ENCODE assay signal across 1 fruit fly cellular context in the genomic region with DNA sequence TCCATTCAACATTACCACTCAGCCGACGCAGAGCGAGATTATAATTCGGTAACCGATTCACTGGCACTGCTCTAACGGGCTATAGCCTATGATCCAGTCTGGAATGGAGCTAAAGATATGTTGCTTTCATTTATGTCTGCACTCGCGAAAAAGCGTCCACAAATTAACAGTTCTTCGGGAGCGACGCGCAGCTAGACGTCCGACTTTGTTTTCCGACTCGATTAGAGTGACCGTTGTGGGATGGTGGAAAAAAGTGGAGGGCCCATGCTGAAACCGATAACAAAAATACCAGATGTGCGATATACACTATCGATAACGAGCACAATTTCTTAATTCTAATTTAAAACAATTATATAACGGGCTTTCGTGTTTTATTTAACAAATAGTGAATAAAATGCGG.
A peak's percentile ranks its signal among the peaks of the same experiment; 100 is the strongest.
TF ChIP-seq lines count a peak whose summit lies in the region.

A gene (minus strand): TSS at position 232 of the 400 bp plus-strand sequence.

TF ChIP-seq in whole organism, embryonic, 481 proteins besides CTCF, POLR2A, EP300 and RAD21 (continued from another document):
- TF ChIP-seq slp2 (GFP tag; optimal IDR thresholded peaks at IDR 0.05; lab: Kevin White, UChicago) = peak; percentile 28
- no peak for TF ChIP-seq Ets65A (GFP tag; lab: Kevin White, UChicago)
- no peak for TF ChIP-seq seq (GFP tag; IDR thresholded peaks at IDR 0.05; lab: Robert Waterston, UW)
- no peak for TF ChIP-seq ken (GFP tag; IDR thresholded peaks at IDR 0.05; lab: Robert Waterston, UW)
- TF ChIP-seq CG14667 (GFP tag; IDR thresholded peaks at IDR 0.05; lab: Robert Waterston, UW) = no peak
- peak; percentile 53 for TF ChIP-seq CG15514 (GFP tag; optimal IDR thresholded peaks at IDR 0.05; lab: Kevin White, UChicago)
- peak; percentile 16 for TF ChIP-seq CG15073 (GFP tag; optimal IDR thresholded peaks at IDR 0.05; lab: Kevin White, UChicago)
- TF ChIP-seq nom (GFP tag; optimal IDR thresholded peaks at IDR 0.05; lab: Kevin White, UChicago) = peak; percentile 24
- no peak for TF ChIP-seq Asciz (GFP tag; optimal IDR thresholded peaks at IDR 0.05; lab: Kevin White, UChicago)
- TF ChIP-seq CG12071 (GFP tag; optimal IDR thresholded peaks at IDR 0.05; lab: Kevin White, UChicago) = no peak
- no peak for TF ChIP-seq ase (GFP tag; IDR thresholded peaks at IDR 0.05; lab: Robert Waterston, UW)
- TF ChIP-seq sc (optimal IDR thresholded peaks at IDR 0.05; lab: Kevin White, UChicago) = no peak
- no peak for TF ChIP-seq sc (GFP tag; optimal IDR thresholded peaks at IDR 0.05; lab: Kevin White, UChicago)
- peak; percentile 61 for TF ChIP-seq gro (GFP tag; optimal IDR thresholded peaks at IDR 0.05; lab: Kevin White, UChicago)
- peak; percentile 57; the same call in 1 of the 2 replicates for TF ChIP-seq nerfin-2 (GFP tag; IDR thresholded peaks at IDR 0.05; lab: Robert Waterston, UW; ENCODE audit: partially characterized antibody)
- TF ChIP-seq C15 (GFP tag; IDR thresholded peaks at IDR 0.05; lab: Robert Waterston, UW) = no peak
- peak; percentile 60 for TF ChIP-seq inv (GFP tag; IDR thresholded peaks at IDR 0.05; lab: Robert Waterston, UW; ENCODE audit: partially characterized antibody)
- TF ChIP-seq ci (GFP tag; IDR thresholded peaks at IDR 0.05; lab: Robert Waterston, UW) = peak; percentile 74; the same call in 2 of the 3 replicates
- TF ChIP-seq CG17802 (tag; optimal IDR thresholded peaks at IDR 0.05; lab: Kevin White, UChicago) = no peak
- TF ChIP-seq chm (GFP tag; IDR thresholded peaks at IDR 0.05; lab: Robert Waterston, UW) = peak; percentile 89
- TF ChIP-seq CG2678 (tag; optimal IDR thresholded peaks at IDR 0.05; lab: Kevin White, UChicago) = no peak
- TF ChIP-seq CG18619 (GFP tag; optimal IDR thresholded peaks at IDR 0.05; lab: Kevin White, UChicago) = no peak
- peak; percentile 63; the same call in 2 of the 3 replicates for TF ChIP-seq mld (GFP tag; IDR thresholded peaks at IDR 0.05; lab: Robert Waterston, UW; ENCODE audit: partially characterized antibody)
- no peak for TF ChIP-seq NC2β (GFP tag; optimal IDR thresholded peaks at IDR 0.05; lab: Kevin White, UChicago)
- peak; percentile 42; the same call in 1 of the 2 replicates for TF ChIP-seq CG9932 (GFP tag; IDR thresholded peaks at IDR 0.05; lab: Robert Waterston, UW)
- no peak; the same call in 1 of the 2 replicates for TF ChIP-seq onecut (GFP tag; IDR thresholded peaks at IDR 0.05; lab: Robert Waterston, UW)
- TF ChIP-seq sr (GFP tag; IDR thresholded peaks at IDR 0.05; lab: Robert Waterston, UW) = 0 out of 3 replicates have a peak, but pooled peaks have one; percentile 18
- TF ChIP-seq CG11695 (GFP tag; IDR thresholded peaks at IDR 0.05; lab: Robert Waterston, UW) = 0 out of 3 replicates have a peak, but pooled peaks have one; percentile 44
- no peak for TF ChIP-seq D (optimal IDR thresholded peaks at IDR 0.05; lab: Kevin White, UChicago)
- no peak for TF ChIP-seq D (GFP tag; optimal IDR thresholded peaks at IDR 0.05; lab: Kevin White, UChicago)
- no peak for TF ChIP-seq CG1529 (GFP tag; optimal IDR thresholded peaks at IDR 0.05; lab: Kevin White, UChicago)
- TF ChIP-seq CG16779 (GFP tag; IDR thresholded peaks at IDR 0.05; lab: Robert Waterston, UW) = no peak
- TF ChIP-seq CG6254 (GFP tag; optimal IDR thresholded peaks at IDR 0.05; lab: Kevin White, UChicago) = no peak
- peak; percentile 47 for TF ChIP-seq caup (GFP tag; optimal IDR thresholded peaks at IDR 0.05; lab: Kevin White, UChicago; ENCODE audit: severe bottlenecking)
- no peak for TF ChIP-seq crp (GFP tag; optimal IDR thresholded peaks at IDR 0.05; lab: Kevin White, UChicago)
- no peak for TF ChIP-seq dmrt11E (tag; optimal IDR thresholded peaks at IDR 0.05; lab: Kevin White, UChicago)
- TF ChIP-seq Blimp-1 (GFP tag; optimal IDR thresholded peaks at IDR 0.05; lab: Kevin White, UChicago) = no peak
- no peak for TF ChIP-seq CG8290 (GFP tag; optimal IDR thresholded peaks at IDR 0.05; lab: Kevin White, UChicago)
- peak in 1 of 2 experiments; percentile 71 for TF ChIP-seq CG8290 (tag; optimal IDR thresholded peaks at IDR 0.05; lab: Kevin White, UChicago)
- peak; percentile 30 for TF ChIP-seq CG17385 (GFP tag; optimal IDR thresholded peaks at IDR 0.05; lab: Kevin White, UChicago)
- peak; percentile 25 for TF ChIP-seq CG11504 (tag; optimal IDR thresholded peaks at IDR 0.05; lab: Kevin White, UChicago)
- TF ChIP-seq CG7928 (GFP tag; optimal IDR thresholded peaks at IDR 0.05; lab: Kevin White, UChicago) = no peak
- peak; percentile 81 for TF ChIP-seq BEAF-32 (GFP tag; optimal IDR thresholded peaks at IDR 0.05; lab: Kevin White, UChicago)
- no peak for TF ChIP-seq slou (GFP tag; optimal IDR thresholded peaks at IDR 0.05; lab: Kevin White, UChicago)
- TF ChIP-seq gcm2 (GFP tag; optimal IDR thresholded peaks at IDR 0.05; lab: Kevin White, UChicago) = no peak
- TF ChIP-seq fd64A (GFP tag; optimal IDR thresholded peaks at IDR 0.05; lab: Kevin White, UChicago) = no peak
- peak in 1 of 3 experiments; percentile 2 for TF ChIP-seq Stat92E (GFP tag; optimal IDR thresholded peaks at IDR 0.05; lab: Kevin White, UChicago)
- TF ChIP-seq hb (GFP tag; IDR thresholded peaks at IDR 0.05; lab: Robert Waterston, UW; ENCODE audit: partially characterized antibody) = peak; percentile 61; the same call in 1 of the 3 replicates
- TF ChIP-seq ato (GFP tag; IDR thresholded peaks at IDR 0.05; lab: Robert Waterston, UW; ENCODE audit: partially characterized antibody) = peak; percentile 60; the same call in 1 of the 2 replicates
- TF ChIP-seq CG7987 (GFP tag; optimal IDR thresholded peaks at IDR 0.05; lab: Kevin White, UChicago) = peak; percentile 45
- TF ChIP-seq CG15269 (tag; optimal IDR thresholded peaks at IDR 0.05; lab: Kevin White, UChicago) = peak; percentile 24
- peak in 1 of 2 experiments; percentile 49 for TF ChIP-seq eve (GFP tag; optimal IDR thresholded peaks at IDR 0.05; lab: Kevin White, UChicago)
- TF ChIP-seq CG6175 (GFP tag; IDR thresholded peaks at IDR 0.05; lab: Robert Waterston, UW) = no peak
- TF ChIP-seq hkb (optimal IDR thresholded peaks at IDR 0.05; lab: Kevin White, UChicago) = no peak
- TF ChIP-seq hkb (GFP tag; IDR thresholded peaks at IDR 0.05; lab: Robert Waterston, UW) = peak; percentile 29; the same call in 1 of the 2 replicates
- no peak for TF ChIP-seq da (GFP tag; optimal IDR thresholded peaks at IDR 0.05; lab: Kevin White, UChicago)
- TF ChIP-seq MBD-R2 (GFP tag; IDR thresholded peaks at IDR 0.05; lab: Robert Waterston, UW) = peak; percentile 21
- TF ChIP-seq cas (GFP tag; IDR thresholded peaks at IDR 0.05; lab: Robert Waterston, UW) = no peak
- no peak for TF ChIP-seq Hr39 (optimal IDR thresholded peaks at IDR 0.05; lab: Kevin White, UChicago)
- peak; percentile 3 for TF ChIP-seq Dp (GFP tag; optimal IDR thresholded peaks at IDR 0.05; lab: Kevin White, UChicago)
- no peak for TF ChIP-seq tin (GFP tag; optimal IDR thresholded peaks at IDR 0.05; lab: Kevin White, UChicago)
- peak; percentile 62; the same call in 1 of the 2 replicates for TF ChIP-seq CG42726 (GFP tag; IDR thresholded peaks at IDR 0.05; lab: Robert Waterston, UW; ENCODE audit: partially characterized antibody)
- TF ChIP-seq CG17359 (tag; optimal IDR thresholded peaks at IDR 0.05; lab: Kevin White, UChicago) = no peak
- TF ChIP-seq CG8765 (GFP tag; IDR thresholded peaks at IDR 0.05; lab: Robert Waterston, UW) = peak; percentile 27; the same call in 1 of the 2 replicates
- peak; percentile 47; the same call in 1 of the 3 replicates for TF ChIP-seq CG7963 (GFP tag; IDR thresholded peaks at IDR 0.05; lab: Robert Waterston, UW; ENCODE audit: partially characterized antibody)
- peak; percentile 9 for TF ChIP-seq PHDP (tag; optimal IDR thresholded peaks at IDR 0.05; lab: Kevin White, UChicago)
- TF ChIP-seq lbe (GFP tag; optimal IDR thresholded peaks at IDR 0.05; lab: Kevin White, UChicago) = no peak
- TF ChIP-seq ab (GFP tag; optimal IDR thresholded peaks at IDR 0.05; lab: Kevin White, UChicago) = no peak
- TF ChIP-seq CG10543 (GFP tag; optimal IDR thresholded peaks at IDR 0.05; lab: Kevin White, UChicago) = peak; percentile 55
- no peak for TF ChIP-seq CG4730 (GFP tag; IDR thresholded peaks at IDR 0.05; lab: Robert Waterston, UW)
- no peak for TF ChIP-seq CG3995 (GFP tag; optimal IDR thresholded peaks at IDR 0.05; lab: Kevin White, UChicago)
- TF ChIP-seq gce (GFP tag; IDR thresholded peaks at IDR 0.05; lab: Robert Waterston, UW) = no peak
- TF ChIP-seq CG14860 (GFP tag; IDR thresholded peaks at IDR 0.05; lab: Robert Waterston, UW; ENCODE audit: partially characterized antibody) = peak; percentile 56; the same call in 2 of the 3 replicates
- peak; percentile 81 for TF ChIP-seq amos (GFP tag; IDR thresholded peaks at IDR 0.05; lab: Robert Waterston, UW; ENCODE audit: partially characterized antibody)
TF ChIP-seq in whole organism, embryonic: peak in this region for 137.
